In the genomic region with DNA sequence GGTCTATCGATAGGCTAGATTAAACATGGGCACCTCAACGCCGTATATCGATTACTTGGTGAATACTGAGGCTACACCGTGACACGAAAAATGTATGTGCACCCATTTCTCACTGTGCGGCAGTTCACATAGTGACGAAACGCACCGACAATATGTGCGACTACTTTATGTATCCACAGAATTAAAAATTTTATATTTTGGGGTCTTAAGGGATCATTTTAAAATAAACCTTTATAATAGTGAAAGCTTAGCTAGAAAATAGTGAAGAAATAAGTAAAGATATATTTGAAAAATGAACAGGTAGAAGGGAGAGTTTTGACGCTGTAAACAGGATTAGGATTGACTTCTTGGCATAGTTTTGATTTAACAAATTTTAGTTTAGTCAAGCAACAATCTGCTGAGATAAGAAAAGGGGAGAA, we compare ENCODE assay signal across 1 fruit fly cellular context.
TF ChIP-seq lines count a peak whose summit lies in the region.

mRpL4 (minus strand) TSS at position 31 of the 419 bp plus-strand sequence.

TF ChIP-seq in whole organism, embryonic, 481 proteins besides CTCF, POLR2A, EP300 and RAD21 (continued from another document and continues in another):
- TF ChIP-seq ab (GFP tag; optimal IDR thresholded peaks at IDR 0.05; lab: Kevin White, UChicago) (peak; percentile 47), pb (GFP tag; optimal IDR thresholded peaks at IDR 0.05; lab: Kevin White, UChicago) (peak; percentile 52), Eip74EF (GFP tag; optimal IDR thresholded peaks at IDR 0.05; lab: Kevin White, UChicago) (no peak), CkIIα-i1 (GFP tag; IDR thresholded peaks at IDR 0.05; lab: Robert Waterston, UW) (no peak), jigr1 (GFP tag; IDR thresholded peaks at IDR 0.05; lab: Robert Waterston, UW) (no peak), CG7271 (tag; optimal IDR thresholded peaks at IDR 0.05; lab: Kevin White, UChicago) (no peak), Oli (tag; optimal IDR thresholded peaks at IDR 0.05; lab: Kevin White, UChicago) (peak; percentile 17), TFAM (GFP tag; optimal IDR thresholded peaks at IDR 0.05; lab: Kevin White, UChicago) (no peak), ttk (GFP tag; IDR thresholded peaks at IDR 0.05; lab: Robert Waterston, UW) (peak; percentile 65; the same call in 1 of the 2 replicates), Side (GFP tag; optimal IDR thresholded peaks at IDR 0.05; lab: Kevin White, UChicago) (peak; percentile 61), gce (GFP tag; IDR thresholded peaks at IDR 0.05; lab: Robert Waterston, UW) (peak; percentile 60; the same call in 2 of the 3 replicates), Bgb (GFP tag; IDR thresholded peaks at IDR 0.05; lab: Robert Waterston, UW; ENCODE audit: partially characterized antibody) (peak; percentile 99), run (tag; optimal IDR thresholded peaks at IDR 0.05; lab: Kevin White, UChicago) (no peak), Deaf1 (tag; optimal IDR thresholded peaks at IDR 0.05; lab: Kevin White, UChicago) (no peak), CG6791 (GFP tag; IDR thresholded peaks at IDR 0.05; lab: Robert Waterston, UW; ENCODE audit: partially characterized antibody) (peak; percentile 99), CG3407 (GFP tag; optimal IDR thresholded peaks at IDR 0.05; lab: Kevin White, UChicago) (no peak), fu2 (GFP tag; optimal IDR thresholded peaks at IDR 0.05; lab: Kevin White, UChicago) (peak; percentile 70), vfl (GFP tag; optimal IDR thresholded peaks at IDR 0.05; lab: Kevin White, UChicago) (peak; percentile 88), trem (tag; optimal IDR thresholded peaks at IDR 0.05; lab: Kevin White, UChicago) (peak; percentile 84), zen2 (GFP tag; IDR thresholded peaks at IDR 0.05; lab: Robert Waterston, UW; ENCODE audit: partially characterized antibody) (peak; percentile 99), NC2β (GFP tag; optimal IDR thresholded peaks at IDR 0.05; lab: Kevin White, UChicago) (peak; percentile 60), CG12236 (GFP tag; optimal IDR thresholded peaks at IDR 0.05; lab: Kevin White, UChicago) (peak; percentile 2), gsb (GFP tag; IDR thresholded peaks at IDR 0.05; lab: Robert Waterston, UW) (peak; percentile 14; the same call in 1 of the 2 replicates), CG14050 (GFP tag; IDR thresholded peaks at IDR 0.05; lab: Robert Waterston, UW) (no peak), CG11560 (tag; IDR thresholded peaks at IDR 0.05; lab: Robert Waterston, UW) (no peak), ci (GFP tag; IDR thresholded peaks at IDR 0.05; lab: Robert Waterston, UW) (peak; percentile 63), CG18262 (tag; optimal IDR thresholded peaks at IDR 0.05; lab: Kevin White, UChicago) (peak; percentile 57), nerfin-2 (GFP tag; IDR thresholded peaks at IDR 0.05; lab: Robert Waterston, UW; ENCODE audit: partially characterized antibody) (peak; percentile 98), CG4328 (GFP tag; optimal IDR thresholded peaks at IDR 0.05; lab: Kevin White, UChicago) (peak; percentile 6), chn (GFP tag; optimal IDR thresholded peaks at IDR 0.05; lab: Kevin White, UChicago) (peak; percentile 80), HmgD (GFP tag; optimal IDR thresholded peaks at IDR 0.05; lab: Kevin White, UChicago) (peak; percentile 79), abd-A (tag; optimal IDR thresholded peaks at IDR 0.05; lab: Kevin White, UChicago) (no peak), CG14441 (GFP tag; IDR thresholded peaks at IDR 0.05; lab: Robert Waterston, UW) (peak; percentile 64), Dll (GFP tag; IDR thresholded peaks at IDR 0.05; lab: Robert Waterston, UW; ENCODE audit: partially characterized antibody) (peak; percentile 99), Myb (GFP tag; optimal IDR thresholded peaks at IDR 0.05; lab: Kevin White, UChicago) (peak; percentile 55), CG31365 (tag; optimal IDR thresholded peaks at IDR 0.05; lab: Kevin White, UChicago) (no peak), CG1602 (GFP tag; optimal IDR thresholded peaks at IDR 0.05; lab: Kevin White, UChicago) (peak; percentile 58), pros (GFP tag; optimal IDR thresholded peaks at IDR 0.05; lab: Kevin White, UChicago) (no peak), Fer1 (GFP tag; optimal IDR thresholded peaks at IDR 0.05; lab: Kevin White, UChicago) (no peak), CG11504 (tag; optimal IDR thresholded peaks at IDR 0.05; lab: Kevin White, UChicago) (no peak), CG12219 (GFP tag; optimal IDR thresholded peaks at IDR 0.05; lab: Kevin White, UChicago) (no peak), GATAe (GFP tag; conservative IDR thresholded peaks at IDR 0.05; lab: Robert Waterston, UW) (no peak), lilli (GFP tag; optimal IDR thresholded peaks at IDR 0.05; lab: Kevin White, UChicago) (peak; percentile 87), Scr (GFP tag; IDR thresholded peaks at IDR 0.05; lab: Robert Waterston, UW; ENCODE audit: partially characterized antibody) (peak; percentile 99), CG9609 (GFP tag; optimal IDR thresholded peaks at IDR 0.05; lab: Kevin White, UChicago) (peak; percentile 75), CG1792 (GFP tag; optimal IDR thresholded peaks at IDR 0.05; lab: Kevin White, UChicago) (no peak), B-H2 (GFP tag; optimal IDR thresholded peaks at IDR 0.05; lab: Kevin White, UChicago) (peak; percentile 54), CG16779 (GFP tag; IDR thresholded peaks at IDR 0.05; lab: Robert Waterston, UW) (0 out of 2 replicates have a peak, but pooled peaks have one; percentile 36), CG6813 (GFP tag; optimal IDR thresholded peaks at IDR 0.05; lab: Kevin White, UChicago) (peak; percentile 12), Nf-YB (GFP tag; optimal IDR thresholded peaks at IDR 0.05; lab: Kevin White, UChicago) (peak; percentile 6), CoRest (tag; optimal IDR thresholded peaks at IDR 0.05; lab: Kevin White, UChicago) (peak; percentile 56), Bdp1 (GFP tag; optimal IDR thresholded peaks at IDR 0.05; lab: Kevin White, UChicago) (peak; percentile 62), row (GFP tag; IDR thresholded peaks at IDR 0.05; lab: Robert Waterston, UW) (peak; percentile 93), ato (GFP tag; IDR thresholded peaks at IDR 0.05; lab: Robert Waterston, UW; ENCODE audit: partially characterized antibody) (peak; percentile 99), Hand (GFP tag; optimal IDR thresholded peaks at IDR 0.05; lab: Kevin White, UChicago) (no peak), CG32532 (GFP tag; IDR thresholded peaks at IDR 0.05; lab: Robert Waterston, UW) (no peak; the same call in 1 of the 2 replicates), tll (GFP tag; optimal IDR thresholded peaks at IDR 0.05; lab: Kevin White, UChicago) (peak in 1 of 2 experiments; percentile 13), Mrtf (GFP tag; IDR thresholded peaks at IDR 0.05; lab: Robert Waterston, UW) (no peak; the same call in 2 of the 3 replicates), HLH4C (GFP tag; IDR thresholded peaks at IDR 0.05; lab: Robert Waterston, UW; ENCODE audit: partially characterized antibody) (peak; percentile 97), NK7.1 (GFP tag; optimal IDR thresholded peaks at IDR 0.05; lab: Kevin White, UChicago) (no peak), CG9932 (GFP tag; IDR thresholded peaks at IDR 0.05; lab: Robert Waterston, UW) (peak; percentile 87), CG12942 (GFP tag; optimal IDR thresholded peaks at IDR 0.05; lab: Kevin White, UChicago) (peak; percentile 78), unc-4 (GFP tag; IDR thresholded peaks at IDR 0.05; lab: Robert Waterston, UW; ENCODE audit: partially characterized antibody) (peak; percentile 98), dimm (GFP tag; IDR thresholded peaks at IDR 0.05; lab: Robert Waterston, UW) (no peak), CG7928 (GFP tag; optimal IDR thresholded peaks at IDR 0.05; lab: Kevin White, UChicago) (no peak), CG8944 (GFP tag; optimal IDR thresholded peaks at IDR 0.05; lab: Kevin White, UChicago) (peak; percentile 77), CG1647 (GFP tag; optimal IDR thresholded peaks at IDR 0.05; lab: Kevin White, UChicago) (peak; percentile 46), BEAF-32 (GFP tag; optimal IDR thresholded peaks at IDR 0.05; lab: Kevin White, UChicago) (peak; percentile 94), Nf-YC (tag; optimal IDR thresholded peaks at IDR 0.05; lab: Kevin White, UChicago) (no peak), NC2α (GFP tag; optimal IDR thresholded peaks at IDR 0.05; lab: Kevin White, UChicago) (peak; percentile 13), hbn (GFP tag; IDR thresholded peaks at IDR 0.05; lab: Robert Waterston, UW; ENCODE audit: partially characterized antibody) (peak; percentile 99), Usf (GFP tag; optimal IDR thresholded peaks at IDR 0.05; lab: Kevin White, UChicago) (no peak), CG6654 (GFP tag; optimal IDR thresholded peaks at IDR 0.05; lab: Kevin White, UChicago) (no peak), Drgx (GFP tag; IDR thresholded peaks at IDR 0.05; lab: Robert Waterston, UW) (no peak; the same call in 1 of the 2 replicates), CG17186 (GFP tag; optimal IDR thresholded peaks at IDR 0.05; lab: Kevin White, UChicago) (peak; percentile 84), C15 (GFP tag; IDR thresholded peaks at IDR 0.05; lab: Robert Waterston, UW) (0 out of 3 replicates have a peak, but pooled peaks have one; percentile 26), Dip2 (GFP tag; IDR thresholded peaks at IDR 0.05; lab: Robert Waterston, UW) (no peak), CG31441 (GFP tag; IDR thresholded peaks at IDR 0.05; lab: Robert Waterston, UW) (no peak), Ssrp (tag; optimal IDR thresholded peaks at IDR 0.05; lab: Kevin White, UChicago) (peak; percentile 42), Hr3 (GFP tag; optimal IDR thresholded peaks at IDR 0.05; lab: Kevin White, UChicago) (peak; percentile 79), tup (GFP tag; optimal IDR thresholded peaks at IDR 0.05; lab: Kevin White, UChicago) (no peak), gro (GFP tag; optimal IDR thresholded peaks at IDR 0.05; lab: Kevin White, UChicago) (peak; percentile 68), esg (GFP tag; conservative IDR thresholded peaks at IDR 0.05; lab: Robert Waterston, UW) (peak; percentile 31; the same call in 1 of the 2 replicates), tap (tag; optimal IDR thresholded peaks at IDR 0.05; lab: Kevin White, UChicago) (peak; percentile 37), so (GFP tag; IDR thresholded peaks at IDR 0.05; lab: Robert Waterston, UW) (no peak), ham (GFP tag; IDR thresholded peaks at IDR 0.05; lab: Robert Waterston, UW) (no peak), CG11695 (GFP tag; IDR thresholded peaks at IDR 0.05; lab: Robert Waterston, UW) (0 out of 3 replicates have a peak, but pooled peaks have one; percentile 32), CG3281 (GFP tag; optimal IDR thresholded peaks at IDR 0.05; lab: Kevin White, UChicago) (no peak), fru (optimal IDR thresholded peaks at IDR 0.05; lab: Kevin White, UChicago) (no peak), CG42726 (GFP tag; IDR thresholded peaks at IDR 0.05; lab: Robert Waterston, UW; ENCODE audit: partially characterized antibody) (peak; percentile 99), CG6683 (GFP tag; optimal IDR thresholded peaks at IDR 0.05; lab: Kevin White, UChicago) (no peak), pho (GFP tag; optimal IDR thresholded peaks at IDR 0.05; lab: Kevin White, UChicago) (peak; percentile 75), Dfd (GFP tag; optimal IDR thresholded peaks at IDR 0.05; lab: Kevin White, UChicago) (no peak), CG3847 (GFP tag; IDR thresholded peaks at IDR 0.05; lab: Robert Waterston, UW) (peak; percentile 66), Fer3 (tag; optimal IDR thresholded peaks at IDR 0.05; lab: Kevin White, UChicago) (peak; percentile 54), CG5953 (GFP tag; IDR thresholded peaks at IDR 0.05; lab: Robert Waterston, UW) (peak; percentile 51; the same call in 1 of the 2 replicates), ac (GFP tag; optimal IDR thresholded peaks at IDR 0.05; lab: Kevin White, UChicago) (no peak), Kr (GFP tag; optimal IDR thresholded peaks at IDR 0.05; lab: Kevin White, UChicago) (no peak), Tbp (GFP tag; optimal IDR thresholded peaks at IDR 0.05; lab: Kevin White, UChicago) (no peak), tio (GFP tag; optimal IDR thresholded peaks at IDR 0.05; lab: Kevin White, UChicago) (peak; percentile 53), Six4 (GFP tag; optimal IDR thresholded peaks at IDR 0.05; lab: Kevin White, UChicago) (peak; percentile 47), ERR (GFP tag; optimal IDR thresholded peaks at IDR 0.05; lab: Kevin White, UChicago) (peak; percentile 44), CG14860 (GFP tag; IDR thresholded peaks at IDR 0.05; lab: Robert Waterston, UW; ENCODE audit: partially characterized antibody) (peak; percentile 99), CG14667 (GFP tag; IDR thresholded peaks at IDR 0.05; lab: Robert Waterston, UW) (no peak), Gsc (GFP tag; IDR thresholded peaks at IDR 0.05; lab: Robert Waterston, UW) (no peak), CG33213 (GFP tag; optimal IDR thresholded peaks at IDR 0.05; lab: Kevin White, UChicago) (peak; percentile 26), Ada2b (GFP tag; IDR thresholded peaks at IDR 0.05; lab: Robert Waterston, UW) (peak; percentile 41; the same call in 1 of the 2 replicates), CG2678 (tag; optimal IDR thresholded peaks at IDR 0.05; lab: Kevin White, UChicago) (no peak), CG7372 (GFP tag; IDR thresholded peaks at IDR 0.05; lab: Robert Waterston, UW) (no peak; the same call in 1 of the 2 replicates), CG4617 (GFP tag; optimal IDR thresholded peaks at IDR 0.05; lab: Kevin White, UChicago; ENCODE audit: borderline replicate concordance) (peak; percentile 89), D19A (tag; optimal IDR thresholded peaks at IDR 0.05; lab: Kevin White, UChicago) (peak; percentile 37), Fer2 (tag; optimal IDR thresholded peaks at IDR 0.05; lab: Kevin White, UChicago) (peak; percentile 13), CG3726 (GFP tag; IDR thresholded peaks at IDR 0.05; lab: Robert Waterston, UW) (no peak), Xbp1 (GFP tag; optimal IDR thresholded peaks at IDR 0.05; lab: Kevin White, UChicago) (peak; percentile 81), CG2116 (GFP tag; optimal IDR thresholded peaks at IDR 0.05; lab: Kevin White, UChicago) (peak; percentile 87), Atf6 (GFP tag; IDR thresholded peaks at IDR 0.05; lab: Robert Waterston, UW) (peak; percentile 42; the same call in 1 of the 2 replicates), CG6272 (GFP tag; IDR thresholded peaks at IDR 0.05; lab: Robert Waterston, UW) (peak; percentile 74), Optix (GFP tag; IDR thresholded peaks at IDR 0.05; lab: Robert Waterston, UW) (peak; percentile 39; the same call in 2 of the 3 replicates), nom (GFP tag; optimal IDR thresholded peaks at IDR 0.05; lab: Kevin White, UChicago) (no peak), Lim3 (GFP tag; IDR thresholded peaks at IDR 0.05; lab: Robert Waterston, UW) (no peak), CG9876 (GFP tag; optimal IDR thresholded peaks at IDR 0.05; lab: Kevin White, UChicago) (peak; percentile 74), CG2120 (GFP tag; optimal IDR thresholded peaks at IDR 0.05; lab: Kevin White, UChicago) (peak; percentile 88), Spps (tag; optimal IDR thresholded peaks at IDR 0.05; lab: Kevin White, UChicago) (no peak), CG17359 (tag; optimal IDR thresholded peaks at IDR 0.05; lab: Kevin White, UChicago) (no peak)
